Fruit fly (Drosophila melanogaster) whole organism, prepupa: ENCODE measurements around the gene CG5199.

Experiments
- Blimp-1 ChIP-seq: fragments of 200-800 bp; sonication (Bioruptor generic); optimal IDR thresholded peaks from 3 replicates; lab custom pipeline; 2017; ENCODE audit warnings: missing biosample characterization, missing genetic modification characterization, mild to moderate bottlenecking, moderate library complexity, missing genetic modification reagents
- CG10669 ChIP-seq: fragments of 200-800 bp; sonication (Bioruptor generic); optimal IDR thresholded peaks from 3 replicates; lab custom pipeline; 2018; ENCODE audit warnings: missing biosample characterization, mild to moderate bottlenecking, missing genetic modification characterization, moderate library complexity
- CG11902 ChIP-seq: fragments of 200-800 bp; sonication (Bioruptor generic); optimal IDR thresholded peaks from 3 replicates; lab custom pipeline; 2016; ENCODE audit warnings: missing biosample characterization, missing genetic modification characterization
- CG15336 ChIP-seq: fragments of 200-800 bp; sonication (Bioruptor generic); IDR thresholded peaks from 2 replicates; pipeline ENCODE4 v1.3.6; 2022; ENCODE audit warnings: missing biosample characterization, missing genetic modification characterization
- CG1621 ChIP-seq: fragments of 200-800 bp; sonication (Bioruptor generic); optimal IDR thresholded peaks from 3 replicates; lab custom pipeline; 2018; ENCODE audit warnings: missing biosample characterization, mild to moderate bottlenecking, missing genetic modification characterization
- CG16779 ChIP-seq: fragments of 200-800 bp; sonication (Bioruptor generic); optimal IDR thresholded peaks from 3 replicates; lab custom pipeline; 2017; ENCODE audit warnings: missing biosample characterization, mild to moderate bottlenecking, missing genetic modification characterization
- CG31627 ChIP-seq: fragments of 200-800 bp; sonication (Bioruptor generic); optimal IDR thresholded peaks from 3 replicates; lab custom pipeline; 2016; ENCODE audit warnings: missing biosample characterization, missing genetic modification characterization
- CG34406 ChIP-seq: fragments of 200-800 bp; sonication (Bioruptor generic); optimal IDR thresholded peaks from 3 replicates; lab custom pipeline; 2016; ENCODE audit warnings: missing biosample characterization, missing genetic modification characterization
- CG6792 ChIP-seq: fragments of 200-800 bp; sonication (Bioruptor generic); optimal IDR thresholded peaks from 3 replicates; lab custom pipeline; 2016; ENCODE audit warnings: missing biosample characterization, missing genetic modification characterization
- CG6808 ChIP-seq: fragments of 200-800 bp; sonication (Bioruptor generic); optimal IDR thresholded peaks from 3 replicates; lab custom pipeline; 2017; ENCODE audit warnings: missing biosample characterization, missing genetic modification characterization, mild to moderate bottlenecking, moderate library complexity, missing genetic modification reagents
- CG6854 ChIP-seq: fragments of 200-800 bp; sonication (Bioruptor generic); optimal IDR thresholded peaks from 2 replicates; lab custom pipeline; 2017; ENCODE audit warnings: missing biosample characterization, mild to moderate bottlenecking, missing genetic modification characterization
- CG7368 ChIP-seq: fragments of 200-800 bp; sonication (Bioruptor generic); optimal IDR thresholded peaks from 3 replicates; lab custom pipeline; 2016; ENCODE audit warnings: missing biosample characterization, missing genetic modification characterization
- CG8119 ChIP-seq: fragments of 200-800 bp; sonication (Bioruptor generic); IDR thresholded peaks from 3 replicates; pipeline ENCODE4 v1.3.6; 2022; ENCODE audit warnings: missing biosample characterization, missing genetic modification characterization
- CG8632 ChIP-seq: fragments of 200-800 bp; sonication (Bioruptor generic); optimal IDR thresholded peaks from 3 replicates; lab custom pipeline; 2016; ENCODE audit warnings: missing biosample characterization, missing genetic modification characterization
- CG9139 ChIP-seq: fragments of 200-800 bp; sonication (Bioruptor generic); optimal IDR thresholded peaks from 3 replicates; lab custom pipeline; 2017; ENCODE audit warnings: missing biosample characterization, mild to moderate bottlenecking, missing genetic modification characterization
- Eip78C ChIP-seq: fragments of 200-800 bp; sonication (Bioruptor generic); peaks from one replicate; lab custom pipeline; 2016; ENCODE audit warnings: missing biosample characterization, missing genetic modification characterization
- Eip93F ChIP-seq: fragments of 200-800 bp; sonication (Bioruptor generic); optimal IDR thresholded peaks from 2 replicates; lab custom pipeline; 2016; ENCODE audit warnings: missing biosample characterization, mild to moderate bottlenecking, missing genetic modification characterization
- Gug ChIP-seq: fragments of 200-800 bp; sonication (Bioruptor generic); IDR thresholded peaks from 2 replicates; pipeline ENCODE4 v1.3.6; 2022; ENCODE audit warnings: missing biosample characterization, missing genetic modification characterization
- Hr38 ChIP-seq: sonication (Bioruptor generic); optimal IDR thresholded peaks from 2 replicates; lab custom pipeline; 2016; ENCODE audit warnings: missing biosample characterization, missing genetic modification characterization
- Hr4 ChIP-seq: fragments of 200-800 bp; sonication (Bioruptor generic); optimal IDR thresholded peaks from 3 replicates; lab custom pipeline; 2016; ENCODE audit warnings: missing biosample characterization, missing genetic modification characterization
- OdsH ChIP-seq: fragments of 200-800 bp; sonication (Bioruptor generic); optimal IDR thresholded peaks from 3 replicates; lab custom pipeline; 2016; ENCODE audit warnings: missing biosample characterization, missing genetic modification characterization
- Sox102F ChIP-seq: fragments of 200-800 bp; sonication (Bioruptor generic); optimal IDR thresholded peaks from 2 replicates; lab custom pipeline; 2016; ENCODE audit warnings: missing biosample characterization, mild to moderate bottlenecking, missing genetic modification characterization
- Sox14 ChIP-seq: fragments of 200-800 bp; sonication (Bioruptor generic); optimal IDR thresholded peaks from 3 replicates; lab custom pipeline; 2016; ENCODE audit warnings: missing biosample characterization, missing genetic modification characterization
- Sox15 ChIP-seq: fragments of 200-800 bp; sonication (Bioruptor generic); optimal IDR thresholded peaks from 3 replicates; lab custom pipeline; 2016; ENCODE audit warnings: missing biosample characterization, missing genetic modification characterization
- achi ChIP-seq: fragments of 200-800 bp; sonication (Bioruptor generic); optimal IDR thresholded peaks from 3 replicates; lab custom pipeline; 2016; ENCODE audit warnings: missing biosample characterization, missing genetic modification characterization
- acj6 ChIP-seq: fragments of 200-800 bp; sonication (Bioruptor generic); optimal IDR thresholded peaks from 3 replicates; lab custom pipeline; 2016; ENCODE audit warnings: missing biosample characterization, missing genetic modification characterization
- eg ChIP-seq: fragments of 200-800 bp; sonication (Bioruptor generic); IDR thresholded peaks from 3 replicates; pipeline ENCODE4 v1.3.6; 2022; ENCODE audit warnings: missing biosample characterization, missing genetic modification characterization
- esn ChIP-seq: fragments of 200-800 bp; sonication (Bioruptor generic); optimal IDR thresholded peaks from 2 replicates; lab custom pipeline; 2016; ENCODE audit warnings: missing biosample characterization, mild to moderate bottlenecking, missing genetic modification characterization, moderate library complexity
- fd59A ChIP-seq: fragments of 200-800 bp; sonication (Bioruptor generic); optimal IDR thresholded peaks from 2 replicates; lab custom pipeline; 2017; ENCODE audit warnings: missing biosample characterization, mild to moderate bottlenecking, missing genetic modification characterization, missing genetic modification reagents
- fkh ChIP-seq: fragments of 200-800 bp; sonication (Bioruptor generic); optimal IDR thresholded peaks from 3 replicates; lab custom pipeline; 2017; ENCODE audit warnings: missing biosample characterization, mild to moderate bottlenecking, missing genetic modification characterization, moderate library complexity
- lz ChIP-seq: fragments of 200-800 bp; sonication (Bioruptor generic); optimal IDR thresholded peaks from 3 replicates; lab custom pipeline; 2016; ENCODE audit warnings: missing biosample characterization, missing genetic modification characterization
- pdm3 ChIP-seq: fragments of 200-800 bp; sonication (Bioruptor generic); optimal IDR thresholded peaks from 3 replicates; lab custom pipeline; 2016; ENCODE audit warnings: missing biosample characterization, missing genetic modification characterization
- spab ChIP-seq: fragments of 200-800 bp; sonication (Bioruptor generic); optimal IDR thresholded peaks from 2 replicates; lab custom pipeline; 2017; ENCODE audit warnings: missing biosample characterization, mild to moderate bottlenecking, missing genetic modification characterization, missing genetic modification reagents
- ss ChIP-seq, 2 experiments: fragments of 200-800 bp; sonication (Bioruptor generic); optimal IDR thresholded peaks; 2 replicates in 1 of 2; 3 replicates in 1 of 2; lab custom pipeline; 2017 to 2018; ENCODE audit warnings: mild to moderate bottlenecking in 2 of 2, missing biosample characterization in 2 of 2, missing genetic modification characterization in 2 of 2, moderate library complexity in 1 of 2
- svp ChIP-seq: fragments of 200-800 bp; sonication (Bioruptor generic); peaks from one replicate; lab custom pipeline; 2016; ENCODE audit warnings: missing biosample characterization, missing genetic modification characterization
- topi ChIP-seq: fragments of 200-800 bp; sonication (Bioruptor generic); optimal IDR thresholded peaks from 3 replicates; lab custom pipeline; 2016; ENCODE audit warnings: missing biosample characterization, missing genetic modification characterization
- vri ChIP-seq: fragments of 200-800 bp; sonication (Bioruptor generic); optimal IDR thresholded peaks from 3 replicates; lab custom pipeline; 2016; ENCODE audit warnings: missing biosample characterization, mild to moderate bottlenecking, missing genetic modification characterization

The CG5199 gene

dm6 chr3L:20473021-20473799 is 20.5 kb upstream of the CG5199 start, which contains the start of the genes CG32428 and CG5969 (continued):
- peak; percentile 83 for TF ChIP-seq CG15336 (GFP tag; lab: Robert Waterston, UW)
- peak; percentile 81 for TF ChIP-seq achi
- TF ChIP-seq CG10669 = peak; percentile 71
- peak; percentile 64 for TF ChIP-seq Sox14
- TF ChIP-seq lz (GFP tag; lab: Kevin White, UChicago) = peak; percentile 45
- no peak for TF ChIP-seq fd59A (GFP tag; lab: Kevin White, UChicago)
- TF ChIP-seq CG6792 (GFP tag; lab: Kevin White, UChicago) = peak; percentile 60
- TF ChIP-seq Blimp-1 (GFP tag; lab: Kevin White, UChicago) = peak; percentile 46
- peak; percentile 61 for TF ChIP-seq CG7368 (GFP tag; lab: Kevin White, UChicago)
- TF ChIP-seq topi (GFP tag; lab: Kevin White, UChicago) = peak; percentile 16
- peak; percentile 55 for TF ChIP-seq Sox15 (GFP tag; lab: Kevin White, UChicago)
- peak; percentile 47 for TF ChIP-seq CG31627 (GFP tag; lab: Kevin White, UChicago)
- peak; percentile 47 for TF ChIP-seq Sox102F (GFP tag; lab: Kevin White, UChicago)
- peak; percentile 58 for TF ChIP-seq CG11902 (GFP tag; lab: Kevin White, UChicago)
- peak; percentile 71 for TF ChIP-seq OdsH (GFP tag; lab: Kevin White, UChicago)
- TF ChIP-seq pdm3 = peak; percentile 62
- peak; percentile 73 for TF ChIP-seq acj6 (GFP tag; lab: Kevin White, UChicago)
- no peak for TF ChIP-seq Hr38 (GFP tag; lab: Kevin White, UChicago)
- no peak for TF ChIP-seq CG6854 (GFP tag; lab: Kevin White, UChicago)
- TF ChIP-seq fkh = peak; percentile 61
- peak; percentile 90 for TF ChIP-seq eg
- TF ChIP-seq CG1621 = peak; percentile 11
- peak; percentile 78 for TF ChIP-seq Eip78C (GFP tag; lab: Kevin White, UChicago)
- TF ChIP-seq CG16779 (tag; lab: Kevin White, UChicago) = peak; percentile 42
- no peak for TF ChIP-seq CG9139 (GFP tag; lab: Kevin White, UChicago)
- TF ChIP-seq esn = peak; percentile 62
- peak; percentile 75 for TF ChIP-seq CG8632 (GFP tag; lab: Kevin White, UChicago)
- TF ChIP-seq CG6808 (GFP tag; lab: Kevin White, UChicago) = peak; percentile 48
- TF ChIP-seq CG8119 (GFP tag; lab: Robert Waterston, UW) = no peak; the same call in 2 of the 3 replicates
- TF ChIP-seq svp (GFP tag; lab: Kevin White, UChicago) = peak; percentile 85
- peak; percentile 80 for TF ChIP-seq CG34406 (GFP tag; lab: Kevin White, UChicago)

dm6 chr3L:20472607-20473006 is 19.9 kb upstream of the CG5199 start:
- TF ChIP-seq vri (GFP tag; lab: Kevin White, UChicago) (no peak), svp (GFP tag; lab: Kevin White, UChicago) (no peak), spab (GFP tag; lab: Kevin White, UChicago) (no peak), acj6 (GFP tag; lab: Kevin White, UChicago) (no peak), ss (GFP tag; optimal IDR thresholded peaks at IDR 0.05; lab: Kevin White, UChicago) (no peak), Hr4 (GFP tag; lab: Kevin White, UChicago) (no peak), lz (GFP tag; lab: Kevin White, UChicago) (no peak), CG9139 (GFP tag; lab: Kevin White, UChicago) (no peak), Eip93F (GFP tag; lab: Kevin White, UChicago) (no peak), fkh (no peak), Gug (GFP tag; lab: Robert Waterston, UW) (no peak)
